Worm (Caenorhabditis elegans) whole organism, L3 larva: ENCODE data around the gene Y71H2AM.6.

ENCODE experiments used
- R02D3.7 ChIP-seq: fragments of 150-350 bp; optimal IDR thresholded peaks from 2 replicates; lab custom pipeline; 2014; ENCODE audit warnings: missing biosample characterization, missing genetic modification characterization
- ZK546.5 ChIP-seq: sonication (generic microtip); optimal IDR thresholded peaks from 2 replicates; lab custom pipeline; 2017; ENCODE audit warnings: missing biosample characterization, missing genetic modification characterization
- aly-2 ChIP-seq: fragments of 150-350 bp; optimal IDR thresholded peaks from 2 replicates; lab custom pipeline; 2014; ENCODE audit warnings: missing biosample characterization, missing genetic modification characterization
- ama-1 ChIP-seq: fragments of 150-350 bp; optimal IDR thresholded peaks from 2 replicates; lab custom pipeline; 2018
- ceh-16 ChIP-seq: sonication (generic microtip); optimal IDR thresholded peaks from 2 replicates; lab custom pipeline; 2017; ENCODE audit warnings: missing biosample characterization, missing genetic modification characterization
- ceh-28 ChIP-seq: fragments of 150-350 bp; optimal IDR thresholded peaks from 2 replicates; lab custom pipeline; 2014; ENCODE audit warnings: missing biosample characterization, missing genetic modification reagents, missing genetic modification characterization
- ceh-82 ChIP-seq: fragments of 150-350 bp; optimal IDR thresholded peaks from 2 replicates; lab custom pipeline; 2014; ENCODE audit warnings: missing biosample characterization, missing genetic modification characterization
- ceh-9 ChIP-seq: sonication (generic microtip); optimal IDR thresholded peaks from 2 replicates; lab custom pipeline; 2018; ENCODE audit warnings: missing biosample characterization, missing genetic modification characterization
- daf-12 ChIP-seq: fragments of 150-350 bp; optimal IDR thresholded peaks from 2 replicates; lab custom pipeline; 2014; ENCODE audit warnings: missing biosample characterization, missing genetic modification reagents, missing genetic modification characterization
- egl-27 ChIP-seq: sonication (generic microtip); optimal IDR thresholded peaks from 4 replicates; lab custom pipeline; 2017; ENCODE audit warnings: missing biosample characterization, missing genetic modification reagents, missing genetic modification characterization
- egl-5 ChIP-seq: fragments of 150-350 bp; optimal IDR thresholded peaks from 2 replicates; lab custom pipeline; 2017; ENCODE audit warnings: missing biosample characterization, missing genetic modification reagents, missing genetic modification characterization, inconsistent platforms
- elt-1 ChIP-seq: fragments of 150-350 bp; optimal IDR thresholded peaks from 2 replicates; lab custom pipeline; 2014; ENCODE audit warnings: missing biosample characterization, missing genetic modification characterization
- elt-2 ChIP-seq: sonication (generic microtip); optimal IDR thresholded peaks from 2 replicates; lab custom pipeline; 2016; ENCODE audit warnings: missing genetic modification reagents, mild to moderate bottlenecking, missing genetic modification characterization, missing compliant biosample characterization
- elt-3 ChIP-seq, 3 experiments: fragments of 150-350 bp in 1 of 3; sonication (generic microtip) in 2 of 3; optimal IDR thresholded peaks; 2 replicates in 2 of 3; 4 replicates in 1 of 3; lab custom pipeline; 2014 to 2017; ENCODE audit warnings: missing biosample characterization in 3 of 3, missing genetic modification characterization in 3 of 3
- eor-1 ChIP-seq, 2 experiments: fragments of 150-350 bp; optimal IDR thresholded peaks; 2 replicates each; lab custom pipeline; 2014 to 2018; ENCODE audit warnings: missing biosample characterization in 2 of 2, missing genetic modification characterization in 2 of 2
- fkh-10 ChIP-seq: sonication (generic microtip); optimal IDR thresholded peaks from 2 replicates; lab custom pipeline; 2017; ENCODE audit warnings: missing biosample characterization, missing genetic modification reagents, missing genetic modification characterization
- fkh-2 ChIP-seq: fragments of 150-350 bp; optimal IDR thresholded peaks from 2 replicates; lab custom pipeline; 2014; ENCODE audit warnings: missing biosample characterization, missing genetic modification reagents, missing genetic modification characterization
- fos-1 ChIP-seq: fragments of 150-350 bp; optimal IDR thresholded peaks from 2 replicates; lab custom pipeline; 2014; ENCODE audit warnings: missing biosample characterization, missing genetic modification characterization
- hmg-11 ChIP-seq: sonication (generic microtip); optimal IDR thresholded peaks from 2 replicates; lab custom pipeline; 2016; ENCODE audit warnings: missing genetic modification characterization, missing compliant biosample characterization
- jun-1 ChIP-seq: fragments of 150-350 bp; optimal IDR thresholded peaks from 2 replicates; lab custom pipeline; 2014; ENCODE audit warnings: missing biosample characterization, missing genetic modification reagents, missing genetic modification characterization
- lin-15B ChIP-seq: fragments of 150-350 bp; optimal IDR thresholded peaks from 2 replicates; lab custom pipeline; 2014; ENCODE audit warnings: missing biosample characterization, missing genetic modification characterization
- lin-39 ChIP-seq: fragments of 150-350 bp; optimal IDR thresholded peaks from 2 replicates; lab custom pipeline; 2018; ENCODE audit warnings: missing biosample characterization, missing genetic modification reagents, missing genetic modification characterization
- lsy-12 ChIP-seq: sonication (generic microtip); optimal IDR thresholded peaks from 2 replicates; lab custom pipeline; 2016; ENCODE audit warnings: mild to moderate bottlenecking, missing genetic modification characterization, missing compliant biosample characterization
- mdl-1 ChIP-seq: fragments of 150-350 bp; optimal IDR thresholded peaks from 2 replicates; lab custom pipeline; 2014; ENCODE audit warnings: missing biosample characterization, missing genetic modification characterization
- mml-1 ChIP-seq: fragments of 150-350 bp; sonication (generic microtip); optimal IDR thresholded peaks from 3 replicates; lab custom pipeline; 2014; ENCODE audit warnings: missing biosample characterization, missing genetic modification characterization
- nfya-1 ChIP-seq: sonication (generic microtip); optimal IDR thresholded peaks from 2 replicates; lab custom pipeline; 2017; ENCODE audit warnings: missing genetic modification characterization, mild to moderate bottlenecking, missing compliant biosample characterization, antibody characterized with exemption, moderate library complexity; ENCODE audit not compliant: insufficient read depth
- nhr-11 ChIP-seq: fragments of 150-350 bp; optimal IDR thresholded peaks from 2 replicates; lab custom pipeline; 2014; ENCODE audit warnings: missing biosample characterization, missing genetic modification characterization
- nhr-12 ChIP-seq: fragments of 150-350 bp; optimal IDR thresholded peaks from 2 replicates; lab custom pipeline; 2014; ENCODE audit warnings: missing biosample characterization, missing genetic modification characterization
- nhr-23 ChIP-seq: fragments of 150-350 bp; optimal IDR thresholded peaks from 2 replicates; lab custom pipeline; 2014; ENCODE audit warnings: missing biosample characterization, missing genetic modification reagents, missing genetic modification characterization
- nhr-237 ChIP-seq: fragments of 150-350 bp; optimal IDR thresholded peaks from 2 replicates; lab custom pipeline; 2014; ENCODE audit warnings: missing biosample characterization, missing genetic modification characterization
- nhr-25 ChIP-seq: sonication (generic microtip); optimal IDR thresholded peaks from 2 replicates; lab custom pipeline; 2017; ENCODE audit warnings: missing biosample characterization, missing genetic modification characterization
- nhr-28 ChIP-seq: fragments of 150-350 bp; optimal IDR thresholded peaks from 2 replicates; lab custom pipeline; 2014; ENCODE audit warnings: missing biosample characterization, missing genetic modification characterization
- nhr-43 ChIP-seq: sonication (generic microtip); optimal IDR thresholded peaks from 2 replicates; lab custom pipeline; 2016; ENCODE audit warnings: mild to moderate bottlenecking, missing genetic modification characterization, missing compliant biosample characterization; ENCODE audit not compliant: poor library complexity, severe bottlenecking
- nhr-67 ChIP-seq: fragments of 150-350 bp; optimal IDR thresholded peaks from 2 replicates; lab custom pipeline; 2014; ENCODE audit warnings: missing biosample characterization, missing genetic modification characterization
- nhr-76 ChIP-seq: fragments of 150-350 bp; sonication (generic microtip); optimal IDR thresholded peaks from 5 replicates; lab custom pipeline; 2014; ENCODE audit warnings: missing biosample characterization, missing genetic modification characterization
- nhr-77 ChIP-seq: fragments of 150-350 bp; optimal IDR thresholded peaks from 2 replicates; lab custom pipeline; 2014; ENCODE audit warnings: missing biosample characterization, missing genetic modification characterization
- pha-4 ChIP-seq: fragments of 150-350 bp; optimal IDR thresholded peaks from 2 replicates; lab custom pipeline; 2014; ENCODE audit warnings: missing biosample characterization, missing genetic modification reagents, missing genetic modification characterization
- pqm-1 ChIP-seq: fragments of 150-350 bp; optimal IDR thresholded peaks from 2 replicates; lab custom pipeline; 2017; ENCODE audit warnings: missing biosample characterization, missing genetic modification characterization, inconsistent platforms
- sea-2 ChIP-seq: fragments of 150-350 bp; sonication (generic microtip); optimal IDR thresholded peaks from 4 replicates; lab custom pipeline; 2014; ENCODE audit warnings: missing biosample characterization, missing genetic modification reagents, missing genetic modification characterization
- skn-1 ChIP-seq: fragments of 150-350 bp; optimal IDR thresholded peaks from 2 replicates; lab custom pipeline; 2014; ENCODE audit warnings: missing biosample characterization, missing genetic modification characterization
- snpc-4 ChIP-seq: fragments of 150-350 bp; optimal IDR thresholded peaks from 2 replicates; lab custom pipeline; 2014; ENCODE audit warnings: missing biosample characterization, missing genetic modification characterization
- tbx-2 ChIP-seq: sonication (generic microtip); optimal IDR thresholded peaks from 2 replicates; lab custom pipeline; 2016; ENCODE audit warnings: mild to moderate bottlenecking, missing genetic modification characterization, missing compliant biosample characterization
- unc-39 ChIP-seq: sonication (generic microtip); optimal IDR thresholded peaks from 4 replicates; lab custom pipeline; 2017; ENCODE audit warnings: missing biosample characterization, missing genetic modification characterization
- unc-62 ChIP-seq: fragments of 150-350 bp; sonication (generic microtip); optimal IDR thresholded peaks from 4 replicates; lab custom pipeline; 2014; ENCODE audit warnings: missing biosample characterization, missing genetic modification reagents, missing genetic modification characterization
- zag-1 ChIP-seq: fragments of 150-350 bp; optimal IDR thresholded peaks from 2 replicates; lab custom pipeline; 2014; ENCODE audit warnings: missing biosample characterization, missing genetic modification characterization
- ztf-11 ChIP-seq: fragments of 150-350 bp; optimal IDR thresholded peaks from 2 replicates; lab custom pipeline; 2014; ENCODE audit warnings: missing biosample characterization, missing genetic modification characterization
- ztf-4 ChIP-seq: fragments of 150-350 bp; optimal IDR thresholded peaks from 2 replicates; lab custom pipeline; 2014; ENCODE audit warnings: missing biosample characterization, missing genetic modification characterization

The Y71H2AM.6 gene

ce11 chrIII:2780283-2780682 lies 573 bp upstream of the Y71H2AM.6 start:
- TF ChIP-seq nhr-43 (tag; lab: Kevin White, UChicago) = no peak
- peak; percentile 33 for TF ChIP-seq lin-39 (tag; lab: Kevin White, UChicago)
- no peak for TF ChIP-seq mdl-1 (tag; lab: Kevin White, UChicago)
- TF ChIP-seq sea-2 (GFP tag; lab: Kevin White, UChicago) = peak; percentile 59
- peak; percentile 31 for TF ChIP-seq nfya-1 (tag; lab: Kevin White, UChicago)
- peak; percentile 22 for TF ChIP-seq hmg-11 (tag; lab: Kevin White, UChicago)
- no peak for TF ChIP-seq ceh-28
- no peak for TF ChIP-seq ama-1 (lab: Kevin White, UChicago)

- TF ChIP-seq daf-12 (no peak), nhr-23 (tag; lab: Kevin White, UChicago) (no peak), mdl-1 (tag; lab: Kevin White, UChicago) (no peak), ztf-4 (tag; lab: Kevin White, UChicago) (no peak), fos-1 (tag; lab: Kevin White, UChicago) (no peak), nhr-77 (no peak)
- TF ChIP-seq, all 47 proteins: peak for 0
Observed at ce11 chrIII:2781833-2782232, 977 bp downstream of the Y71H2AM.6 start.

- TF ChIP-seq nhr-76 (tag; lab: Kevin White, UChicago) (peak; percentile 60), fos-1 (tag; lab: Kevin White, UChicago) (peak; percentile 90), unc-62 (GFP tag; lab: Kevin White, UChicago) (peak; percentile 73), ceh-16 (tag; lab: Kevin White, UChicago) (no peak), unc-39 (tag; lab: Kevin White, UChicago) (no peak), pqm-1 (tag; lab: Kevin White, UChicago) (peak; percentile 81), ZK546.5 (tag; lab: Kevin White, UChicago) (peak; percentile 10), fkh-10 (peak; percentile 91), nhr-12 (tag; lab: Kevin White, UChicago) (no peak), elt-1 (tag; lab: Kevin White, UChicago) (peak; percentile 51), eor-1 (tag; optimal IDR thresholded peaks at IDR 0.05; lab: Kevin White, UChicago) (no peak), nhr-43 (tag; lab: Kevin White, UChicago) (peak; percentile 68), ceh-82 (tag; lab: Kevin White, UChicago) (peak; percentile 56), hmg-11 (tag; lab: Kevin White, UChicago) (peak; percentile 88), snpc-4 (tag; lab: Kevin White, UChicago) (peak; percentile 97), lin-39 (tag; lab: Kevin White, UChicago) (peak; percentile 98), R02D3.7 (tag; lab: Kevin White, UChicago) (peak; percentile 83), nhr-11 (tag; lab: Kevin White, UChicago) (peak; percentile 83), nhr-23 (tag; lab: Kevin White, UChicago) (peak; percentile 97), nhr-77 (peak; percentile 72), jun-1 (peak; percentile 91), nhr-237 (tag; lab: Kevin White, UChicago) (no peak), ztf-11 (tag; lab: Kevin White, UChicago) (peak; percentile 44), sea-2 (GFP tag; lab: Kevin White, UChicago) (no peak), egl-5 (tag; lab: Kevin White, UChicago) (peak; percentile 82), elt-3 (tag; optimal IDR thresholded peaks at IDR 0.05; lab: Kevin White, UChicago) (peak in 2 of 3 experiments; percentile 35 to 44), elt-2 (tag; lab: Kevin White, UChicago) (peak; percentile 82), ama-1 (lab: Kevin White, UChicago) (no peak), ceh-28 (peak; percentile 88), mdl-1 (tag; lab: Kevin White, UChicago) (no peak), fkh-2 (tag; lab: Kevin White, UChicago) (peak; percentile 23), zag-1 (tag; lab: Kevin White, UChicago) (no peak), mml-1 (no peak), lin-15B (peak; percentile 100), tbx-2 (tag; lab: Kevin White, UChicago) (peak; percentile 76), nhr-67 (tag; lab: Kevin White, UChicago) (peak; percentile 24), nhr-25 (peak; percentile 92), lsy-12 (peak; percentile 91), daf-12 (no peak), ceh-9 (tag; lab: Kevin White, UChicago) (no peak), ztf-4 (tag; lab: Kevin White, UChicago) (peak; percentile 75), aly-2 (tag; lab: Kevin White, UChicago) (no peak), nhr-28 (tag; lab: Kevin White, UChicago) (no peak), pha-4 (tag; lab: Kevin White, UChicago) (peak; percentile 100), egl-27 (peak; percentile 81), nfya-1 (tag; lab: Kevin White, UChicago) (peak; percentile 97), skn-1 (tag; lab: Kevin White, UChicago) (peak; percentile 92)
Observed at ce11 chrIII:2785840-2786239, 5.0 kb downstream of the Y71H2AM.6 start, which contains the start of gene Y71H2AM.20. Gene Y71H2AM.20, minus strand, starts transcription at chrIII:2785948.
